Fruit fly (Drosophila melanogaster) whole organism, pupa: ENCODE measurements around the gene mri.
A peak's percentile ranks its signal among the peaks of the same experiment; 100 is the strongest.

Experiments used
- CG10348 ChIP-seq: fragments of 200-800 bp; sonication (Bioruptor generic); IDR thresholded peaks from 2 replicates; pipeline ENCODE4 v1.3.6; 2022; ENCODE audit warnings: missing biosample characterization, missing genetic modification characterization
- CG12605 ChIP-seq: fragments of 200-800 bp; sonication (Bioruptor generic); IDR thresholded peaks from 2 replicates; pipeline ENCODE4 v1.3.6; 2022; ENCODE audit warnings: missing biosample characterization, missing genetic modification characterization
- CG13204 ChIP-seq: fragments of 200-800 bp; sonication (Bioruptor generic); optimal IDR thresholded peaks from 2 replicates; lab custom pipeline; 2018; ENCODE audit warnings: missing biosample characterization, mild to moderate bottlenecking, missing genetic modification characterization, moderate library complexity
- CG14655 ChIP-seq: fragments of 200-800 bp; sonication (Bioruptor generic); optimal IDR thresholded peaks from 3 replicates; lab custom pipeline; 2017; ENCODE audit warnings: mild to moderate bottlenecking, missing biosample characterization, missing genetic modification reagents, missing genetic modification characterization
- CG15710 ChIP-seq: fragments of 200-800 bp; sonication (Bioruptor generic); optimal IDR thresholded peaks from 2 replicates; lab custom pipeline; 2018; ENCODE audit warnings: missing biosample characterization, mild to moderate bottlenecking, missing genetic modification characterization, moderate library complexity
- CG17806 ChIP-seq: fragments of 200-800 bp; sonication (Bioruptor generic); optimal IDR thresholded peaks from 2 replicates; lab custom pipeline; 2018; ENCODE audit warnings: missing biosample characterization, mild to moderate bottlenecking, missing genetic modification characterization, moderate library complexity
- CG32121 ChIP-seq: fragments of 200-800 bp; sonication (Bioruptor generic); IDR thresholded peaks from 2 replicates; pipeline ENCODE4 v1.3.6; 2022; ENCODE audit warnings: missing biosample characterization, missing genetic modification characterization
- CG34367 ChIP-seq: fragments of 200-800 bp; sonication (Bioruptor generic); optimal IDR thresholded peaks from 2 replicates; lab custom pipeline; 2018; ENCODE audit warnings: missing biosample characterization, mild to moderate bottlenecking, missing genetic modification characterization
- CG4496 ChIP-seq: fragments of 200-800 bp; sonication (Bioruptor generic); IDR thresholded peaks from 3 replicates; pipeline ENCODE4 v1.3.6; 2022; ENCODE audit warnings: missing biosample characterization, missing genetic modification characterization
- CG8159 ChIP-seq: fragments of 200-800 bp; sonication (Bioruptor generic); optimal IDR thresholded peaks from 3 replicates; lab custom pipeline; 2018; ENCODE audit warnings: missing biosample characterization, mild to moderate bottlenecking, missing genetic modification characterization, moderate library complexity
- CG8301 ChIP-seq: fragments of 200-800 bp; sonication (Bioruptor generic); optimal IDR thresholded peaks from 2 replicates; lab custom pipeline; 2018; ENCODE audit warnings: missing biosample characterization, mild to moderate bottlenecking, missing genetic modification characterization
- CG9948 ChIP-seq: fragments of 200-800 bp; sonication (Bioruptor generic); optimal IDR thresholded peaks from 2 replicates; lab custom pipeline; 2018; ENCODE audit warnings: missing biosample characterization, mild to moderate bottlenecking, missing genetic modification characterization, moderate library complexity
- D1 ChIP-seq: fragments of 200-800 bp; sonication (Bioruptor generic); optimal IDR thresholded peaks from 2 replicates; lab custom pipeline; 2018; ENCODE audit warnings: missing biosample characterization, mild to moderate bottlenecking, missing genetic modification characterization, moderate library complexity
- EcR ChIP-seq: fragments of 200-800 bp; sonication (Bioruptor generic); optimal IDR thresholded peaks from 3 replicates; lab custom pipeline; 2019; ENCODE audit warnings: missing biosample characterization, missing genetic modification characterization, mild to moderate bottlenecking, moderate library complexity, missing genetic modification reagents
- Ets98B ChIP-seq: fragments of 200-800 bp; sonication (Bioruptor generic); IDR thresholded peaks from 2 replicates; pipeline ENCODE4 v1.3.6; 2022; ENCODE audit warnings: missing biosample characterization, missing genetic modification characterization
- Pif1A ChIP-seq: fragments of 200-800 bp; sonication (Bioruptor generic); optimal IDR thresholded peaks from 3 replicates; lab custom pipeline; 2016; ENCODE audit warnings: missing biosample characterization, missing genetic modification characterization
- Pif1B ChIP-seq: fragments of 200-800 bp; sonication (Bioruptor generic); optimal IDR thresholded peaks from 3 replicates; lab custom pipeline; 2016; ENCODE audit warnings: missing biosample characterization, missing genetic modification characterization
- Snoo ChIP-seq: fragments of 200-800 bp; sonication (Bioruptor generic); optimal IDR thresholded peaks from 3 replicates; lab custom pipeline; 2017; ENCODE audit warnings: missing biosample characterization, mild to moderate bottlenecking, missing genetic modification characterization, inconsistent platforms
- fd96Ca ChIP-seq: fragments of 200-800 bp; sonication (Bioruptor generic); IDR thresholded peaks from 3 replicates; pipeline ENCODE4 v1.3.6; 2022; ENCODE audit warnings: missing biosample characterization, missing genetic modification characterization
- gl ChIP-seq: fragments of 200-800 bp; sonication (Bioruptor generic); optimal IDR thresholded peaks from 2 replicates; lab custom pipeline; 2018; ENCODE audit warnings: missing biosample characterization, mild to moderate bottlenecking, missing genetic modification characterization
- rn ChIP-seq: fragments of 200-800 bp; sonication (Bioruptor generic); IDR thresholded peaks from 2 replicates; pipeline ENCODE4 v1.3.6; 2022; ENCODE audit warnings: missing biosample characterization, missing genetic modification characterization

mri gene

DNA sequence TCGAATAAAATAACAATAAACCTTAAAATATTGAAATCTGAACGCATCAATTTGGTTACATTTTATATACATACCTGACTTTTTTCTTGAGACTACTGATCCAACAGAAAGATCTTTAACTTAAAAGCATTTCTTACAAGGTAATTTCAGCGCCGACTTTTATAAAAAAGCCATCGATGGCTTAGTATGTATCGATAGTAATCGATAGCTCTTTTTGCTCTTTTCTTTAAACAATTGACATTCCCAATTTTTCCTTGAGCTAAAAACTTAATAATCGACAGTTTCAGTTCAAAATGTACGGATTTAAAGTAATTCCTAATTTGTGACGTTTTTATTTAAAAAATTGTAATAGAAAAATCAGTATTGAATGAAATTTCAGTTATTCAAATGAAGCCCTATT is 25.5 kb upstream of the mri start:
- TF ChIP-seq CG8301 (no peak), fd96Ca (GFP tag; lab: Robert Waterston, UW) (no peak), Pif1A (no peak)

- TF ChIP-seq fd96Ca (GFP tag; lab: Robert Waterston, UW): no peak
- TF ChIP-seq CG9948 (tag; lab: Kevin White, UChicago): no peak
These were observed 24.0 kb upstream of the mri start, which contains the start of gene CG7049 for dm6 chr3L:175949-176348. Gene CG7049 (minus strand): TSS chr3L:176228.

- no peak for TF ChIP-seq gl (tag; lab: Kevin White, UChicago)
- TF ChIP-seq Snoo: no peak
- TF ChIP-seq CG17806 (tag; lab: Kevin White, UChicago): no peak
- no peak for TF ChIP-seq CG34367 (tag; lab: Kevin White, UChicago)
- TF ChIP-seq D1: no peak
- TF ChIP-seq CG14655 (GFP tag; lab: Kevin White, UChicago): no peak
- TF ChIP-seq CG8301: no peak
- TF ChIP-seq CG12605 (GFP tag; lab: Robert Waterston, UW): no peak
- no peak for TF ChIP-seq Pif1A
- no peak for TF ChIP-seq fd96Ca (GFP tag; lab: Robert Waterston, UW)
- TF ChIP-seq CG32121 (GFP tag; lab: Robert Waterston, UW): no peak
- no peak for TF ChIP-seq CG15710 (tag; lab: Kevin White, UChicago)
- TF ChIP-seq CG9948 (tag; lab: Kevin White, UChicago): no peak
- no peak for TF ChIP-seq CG8159 (tag; lab: Kevin White, UChicago)
- no peak for TF ChIP-seq rn (GFP tag; lab: Robert Waterston, UW)
- no peak for TF ChIP-seq Ets98B (GFP tag; lab: Robert Waterston, UW)
- no peak for TF ChIP-seq CG13204 (GFP tag; lab: Kevin White, UChicago)
- no peak for TF ChIP-seq Pif1B (GFP tag; lab: Kevin White, UChicago)
These were observed 22.0 kb upstream of the mri start for dm6 chr3L:177938-178337.

DNA sequence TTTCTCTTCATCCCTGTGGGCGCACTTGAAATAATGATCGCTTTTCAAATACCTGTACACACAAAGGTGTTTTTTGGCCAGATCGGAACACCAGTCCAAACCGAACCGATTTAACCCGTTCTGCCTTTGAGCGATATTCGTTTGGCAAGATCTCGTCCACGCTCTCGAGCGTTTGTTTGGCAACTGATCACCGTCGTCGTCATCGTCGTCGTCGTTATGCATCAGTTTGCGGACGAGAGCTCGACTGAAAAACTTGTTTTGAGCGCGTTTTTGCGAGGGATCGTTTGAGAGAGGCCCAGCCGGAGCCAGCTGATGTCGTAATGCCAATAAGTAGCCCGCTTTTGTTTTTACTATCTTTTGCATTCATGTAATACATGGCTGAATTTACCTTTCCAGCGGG is 21.5 kb upstream of the mri start:
- TF ChIP-seq CG17806 (tag; lab: Kevin White, UChicago) (peak; percentile 0), EcR (GFP tag; lab: Kevin White, UChicago) (peak; percentile 14), CG4496 (no peak), Ets98B (GFP tag; lab: Robert Waterston, UW) (no peak; the same call in 1 of the 2 replicates)

DNA sequence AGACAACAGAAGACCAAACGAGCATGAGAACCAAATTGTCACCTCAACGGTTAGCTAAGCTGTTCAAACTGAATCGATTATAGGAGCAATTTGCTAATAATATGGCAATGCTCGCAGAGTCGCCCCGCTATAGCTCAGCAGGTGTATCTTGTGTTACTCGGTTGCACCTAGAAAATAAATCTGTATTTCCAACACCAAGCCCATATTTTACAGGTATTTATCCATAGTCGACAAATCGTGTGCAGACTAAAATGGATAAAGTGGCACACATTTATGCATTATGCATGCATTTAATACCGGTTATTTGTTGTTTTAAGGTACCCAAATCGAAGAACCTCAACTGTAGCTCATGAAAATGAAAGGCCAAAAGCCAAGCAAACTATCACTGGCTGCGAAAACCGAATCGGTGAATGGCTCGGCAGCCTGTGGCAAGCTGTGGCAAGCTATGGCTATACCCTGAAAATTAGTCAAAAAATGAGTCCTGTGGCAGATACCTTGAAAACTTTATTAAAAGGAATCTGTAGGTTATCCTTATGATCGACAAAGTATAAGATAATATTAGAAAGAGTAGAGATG is 21.0 kb upstream of the mri start, which contains the start of gene Vdup1:
Vdup1 (minus strand) TSS at position 51 of the 576 bp plus-strand sequence.
- TF ChIP-seq Pif1B (GFP tag; lab: Kevin White, UChicago): no peak
- no peak for TF ChIP-seq CG34367 (tag; lab: Kevin White, UChicago)
- TF ChIP-seq CG32121 (GFP tag; lab: Robert Waterston, UW): no peak
- TF ChIP-seq EcR (GFP tag; lab: Kevin White, UChicago): no peak
- TF ChIP-seq gl (tag; lab: Kevin White, UChicago): no peak
- TF ChIP-seq CG4496: no peak
- no peak for TF ChIP-seq CG12605 (GFP tag; lab: Robert Waterston, UW)
- no peak for TF ChIP-seq CG17806 (tag; lab: Kevin White, UChicago)
- TF ChIP-seq CG10348 (GFP tag; lab: Robert Waterston, UW): no peak
- no peak for TF ChIP-seq CG14655 (GFP tag; lab: Kevin White, UChicago)
- no peak for TF ChIP-seq Snoo
- TF ChIP-seq Pif1A: no peak
- no peak for TF ChIP-seq CG9948 (tag; lab: Kevin White, UChicago)
- no peak for TF ChIP-seq CG13204 (GFP tag; lab: Kevin White, UChicago)
- TF ChIP-seq CG15710 (tag; lab: Kevin White, UChicago): no peak
- TF ChIP-seq fd96Ca (GFP tag; lab: Robert Waterston, UW): no peak

DNA sequence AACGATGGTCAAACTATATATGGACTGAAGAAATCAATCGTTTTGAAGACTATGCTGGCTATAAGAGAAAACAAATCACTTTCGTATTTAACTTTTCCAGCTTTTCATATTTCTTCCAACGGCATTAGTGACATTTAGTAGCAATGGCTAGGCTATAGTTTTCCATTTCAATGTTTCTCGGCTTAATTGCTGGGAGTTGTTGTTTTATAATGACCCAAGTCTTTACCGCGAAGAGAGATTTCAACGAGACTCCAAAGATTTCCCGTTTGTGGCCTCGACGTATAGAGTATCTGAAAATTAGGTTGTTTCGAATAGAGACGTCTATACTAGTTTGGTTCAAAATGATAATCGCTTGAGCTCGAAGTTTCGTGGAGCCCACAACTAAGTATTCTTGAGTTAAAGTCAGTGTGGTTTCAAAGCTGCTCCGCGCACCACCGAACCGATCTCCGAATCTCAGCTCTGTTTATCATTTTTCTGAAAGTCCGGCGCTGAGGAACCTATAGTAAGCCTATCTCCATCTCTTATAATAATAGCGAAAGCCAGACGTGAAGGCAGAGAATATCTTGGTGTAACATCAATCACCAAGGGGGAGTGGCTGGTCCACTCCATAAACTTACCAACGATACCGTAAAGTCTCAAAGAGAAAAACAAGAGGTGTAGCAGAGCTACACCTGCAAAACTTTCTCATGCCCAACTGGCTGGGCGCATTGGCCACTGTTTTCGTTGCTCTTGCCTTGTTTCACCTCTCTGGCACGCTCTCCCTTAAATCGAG is 20.3 kb upstream of the mri start, which contains the start of gene CG13875:
CG13875 (plus strand) TSS at position 434 of the 772 bp plus-strand sequence.
- TF ChIP-seq EcR (GFP tag; lab: Kevin White, UChicago): peak; percentile 39
- no peak for TF ChIP-seq CG9948 (tag; lab: Kevin White, UChicago)
- TF ChIP-seq Pif1A: no peak
- no peak for TF ChIP-seq CG8301
- peak; percentile 23 for TF ChIP-seq CG8159 (tag; lab: Kevin White, UChicago)

DNA sequence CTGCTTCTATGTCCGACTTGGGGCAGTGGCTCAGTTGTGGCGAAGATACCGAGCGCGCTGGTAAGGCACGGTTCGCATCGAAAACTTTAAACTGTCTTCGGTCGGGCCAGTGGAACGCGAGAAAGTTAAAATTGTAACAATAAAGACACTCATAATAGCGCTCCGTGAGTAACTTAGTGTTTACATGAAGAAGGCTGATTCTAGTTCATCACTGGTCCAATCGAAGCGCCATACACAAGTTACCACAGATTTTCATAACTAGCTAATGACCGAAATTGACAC is 19.8 kb upstream of the mri start:
- TF ChIP-seq CG10348 (GFP tag; lab: Robert Waterston, UW): no peak
- no peak for TF ChIP-seq Pif1A
- no peak for TF ChIP-seq rn (GFP tag; lab: Robert Waterston, UW)
- TF ChIP-seq CG4496: no peak
- no peak for TF ChIP-seq D1
- no peak for TF ChIP-seq Ets98B (GFP tag; lab: Robert Waterston, UW)
- no peak for TF ChIP-seq fd96Ca (GFP tag; lab: Robert Waterston, UW)
- TF ChIP-seq, all 21 proteins: peak for 0
